Worm (Caenorhabditis elegans): ENCODE measurements around the gene Y43F8B.22.

ce11 chrV:19485261-19485660 is 2.6 kb downstream of the Y43F8B.22 start, which contains the start of gene Y43F8B.28:
- TF ChIP-seq dmd-4 (tag; optimal IDR thresholded peaks at IDR 0.05; ENCODE audit: borderline replicate concordance) (no peak), ceh-31 (tag; optimal IDR thresholded peaks at IDR 0.05) (no peak), che-1 (tag; optimal IDR thresholded peaks at IDR 0.05) (no peak), ttx-3 (tag; optimal IDR thresholded peaks at IDR 0.05) (no peak), K02D7.2 (tag; optimal IDR thresholded peaks at IDR 0.05) (no peak), ceh-14 (tag; optimal IDR thresholded peaks at IDR 0.05) (no peak), C08G9.2 (tag; optimal IDR thresholded peaks at IDR 0.05) (no peak), unc-55 (GFP tag; optimal IDR thresholded peaks at IDR 0.05) (no peak), lin-11 (tag; optimal IDR thresholded peaks at IDR 0.05) (no peak)

Data from whole organism, late embryonic.